Worm (Caenorhabditis elegans) whole organism, dauer: ENCODE data around the gene vha-12.

Experiments
- unc-62 ChIP-seq: sonication (generic microtip); optimal IDR thresholded peaks from 2 replicates; lab custom pipeline; 2017; ENCODE audit warnings: missing biosample characterization, missing genetic modification reagents, missing genetic modification characterization

The vha-12 gene

ce11 chrX:4190537-4191144, at the start of gene vha-12:
vha-12 (plus strand) TSS chrX:4191094.
- no peak for TF ChIP-seq unc-62

ce11 chrX:4142202-4142601, 48.7 kb upstream of the vha-12 start:
- TF ChIP-seq unc-62 = no peak

ce11 chrX:4142648-4143259, 48.1 kb upstream of the vha-12 start:
- TF ChIP-seq unc-62 = no peak

- no peak for TF ChIP-seq unc-62
Measured at ce11 chrX:4143260-4144018, 47.5 kb upstream of the vha-12 start.

- no peak for TF ChIP-seq unc-62
Measured at ce11 chrX:4144136-4144781, 46.6 kb upstream of the vha-12 start.

ce11 chrX:4145051-4145826, 45.7 kb upstream of the vha-12 start:
- TF ChIP-seq unc-62 = no peak

ce11 chrX:4146046-4146445, 44.8 kb upstream of the vha-12 start:
- no peak for TF ChIP-seq unc-62

- TF ChIP-seq unc-62 = no peak
Measured at ce11 chrX:4146798-4147543, 43.9 kb upstream of the vha-12 start.

- TF ChIP-seq unc-62 = no peak
Measured at ce11 chrX:4147600-4148448, 43.1 kb upstream of the vha-12 start.

ce11 chrX:4148449-4149031, 42.4 kb upstream of the vha-12 start:
- no peak for TF ChIP-seq unc-62

- TF ChIP-seq unc-62 = no peak
Measured at ce11 chrX:4151206-4151605, 39.7 kb upstream of the vha-12 start.

ce11 chrX:4153343-4153742, 37.6 kb upstream of the vha-12 start, which contains the start of gene nck-1:
nck-1 (minus strand) TSS chrX:4153443.
- no peak for TF ChIP-seq unc-62

ce11 chrX:4154784-4155183, 36.1 kb upstream of the vha-12 start:
- no peak for TF ChIP-seq unc-62

- no peak for TF ChIP-seq unc-62
Measured at ce11 chrX:4157896-4158295, 33.0 kb upstream of the vha-12 start.
